Fruit fly (Drosophila melanogaster): ENCODE measurements around the gene CG33932.

DNA sequence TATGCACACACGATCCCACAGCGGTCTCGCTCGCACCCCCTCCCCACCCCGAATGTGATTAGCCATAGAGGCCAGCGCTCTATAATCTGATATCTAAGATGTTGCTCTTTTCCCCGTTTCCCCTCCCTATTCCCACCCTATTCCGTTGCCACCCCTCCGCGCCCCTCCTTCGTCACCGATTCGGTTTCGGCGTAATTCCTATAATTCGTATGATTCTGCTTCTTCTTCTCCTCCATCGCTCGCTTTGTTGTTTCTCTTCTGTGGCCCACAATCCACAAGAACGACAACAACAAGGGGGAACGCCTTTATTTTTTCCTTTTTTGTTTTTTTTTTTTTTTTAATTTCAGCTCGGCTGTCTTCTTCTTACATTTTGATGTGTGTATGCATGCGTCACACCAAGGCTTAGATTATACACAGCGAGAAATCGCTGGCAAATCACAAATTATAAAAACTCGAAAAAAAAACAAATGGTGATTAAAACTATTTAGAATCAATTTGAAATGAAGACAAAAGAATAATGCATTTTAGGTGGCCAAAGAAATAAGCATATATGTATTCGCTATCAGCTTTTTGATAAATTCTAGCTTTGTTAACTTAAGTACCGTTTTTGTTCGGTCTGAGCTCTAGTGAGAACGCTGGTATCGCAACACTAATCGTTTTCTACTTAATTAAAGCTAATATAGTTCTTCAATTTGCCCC is 25.7 kb downstream of the CG33932 start:
- TF ChIP-seq fd59A (GFP tag; optimal IDR thresholded peaks at IDR 0.05) (peak; percentile 28), Blimp-1 (GFP tag; optimal IDR thresholded peaks at IDR 0.05) (no peak), Eip93F (GFP tag; optimal IDR thresholded peaks at IDR 0.05) (no peak), CG8119 (GFP tag; IDR thresholded peaks at IDR 0.05) (0 out of 3 replicates have a peak, but pooled peaks have one; percentile 15), Hr38 (GFP tag; optimal IDR thresholded peaks at IDR 0.05) (no peak)

All from whole organism, prepupa.